Worm (Caenorhabditis elegans) whole organism, L2 larva: Measurements from ENCODE around the gene F39F10.3.

Experiments
- C34F6.9 ChIP-seq: fragments of 150-350 bp; optimal IDR thresholded peaks from 2 replicates; lab custom pipeline; 2014; ENCODE audit warnings: missing biosample characterization, missing genetic modification characterization
- R02D3.7 ChIP-seq: fragments of 150-350 bp; optimal IDR thresholded peaks from 2 replicates; lab custom pipeline; 2014; ENCODE audit warnings: missing biosample characterization, missing genetic modification characterization
- Y55F3AM.14 ChIP-seq: fragments of 200-800 bp; sonication (Bioruptor generic); optimal IDR thresholded peaks from 2 replicates; lab custom pipeline; 2018; ENCODE audit warnings: mild to moderate bottlenecking, missing genetic modification characterization, missing compliant biosample characterization
- aly-2 ChIP-seq: fragments of 150-350 bp; optimal IDR thresholded peaks from 2 replicates; lab custom pipeline; 2014; ENCODE audit warnings: missing biosample characterization, missing genetic modification characterization
- ama-1 ChIP-seq: fragments of 150-350 bp; optimal IDR thresholded peaks from 2 replicates; lab custom pipeline; 2018; ENCODE audit warnings: inconsistent platforms
- blmp-1 ChIP-seq: sonication (generic microtip); optimal IDR thresholded peaks from 2 replicates; lab custom pipeline; 2017; ENCODE audit warnings: missing genetic modification characterization, mild to moderate bottlenecking, missing compliant biosample characterization, antibody characterized with exemption, moderate library complexity; ENCODE audit not compliant: insufficient read depth
- ceh-16 ChIP-seq: fragments of 150-350 bp; optimal IDR thresholded peaks from 2 replicates; lab custom pipeline; 2014; ENCODE audit warnings: missing biosample characterization, missing genetic modification characterization
- ceh-82 ChIP-seq: fragments of 150-350 bp; optimal IDR thresholded peaks from 2 replicates; lab custom pipeline; 2014; ENCODE audit warnings: missing biosample characterization, missing genetic modification characterization
- crh-2 ChIP-seq: sonication (generic microtip); optimal IDR thresholded peaks from 2 replicates; lab custom pipeline; 2017; ENCODE audit warnings: missing biosample characterization, missing genetic modification characterization
- dmd-4 ChIP-seq: sonication (generic microtip); optimal IDR thresholded peaks from 2 replicates; lab custom pipeline; 2017; ENCODE audit warnings: missing biosample characterization, missing genetic modification characterization
- elt-1 ChIP-seq: fragments of 150-350 bp; optimal IDR thresholded peaks from 2 replicates; lab custom pipeline; 2014; ENCODE audit warnings: missing biosample characterization, missing genetic modification characterization
- fos-1 ChIP-seq: fragments of 150-350 bp; optimal IDR thresholded peaks from 2 replicates; lab custom pipeline; 2014; ENCODE audit warnings: missing biosample characterization, missing genetic modification characterization
- gmeb-1 ChIP-seq: fragments of 150-350 bp; optimal IDR thresholded peaks from 2 replicates; lab custom pipeline; 2014; ENCODE audit warnings: missing biosample characterization, missing genetic modification characterization
- lin-11 ChIP-seq: fragments of 150-350 bp; sonication (generic microtip); optimal IDR thresholded peaks from 2 replicates; lab custom pipeline; 2014; ENCODE audit warnings: missing biosample characterization, missing genetic modification characterization, inconsistent platforms, mixed read lengths
- lin-13 ChIP-seq: fragments of 150-350 bp; optimal IDR thresholded peaks from 2 replicates; lab custom pipeline; 2014; ENCODE audit warnings: missing biosample characterization, missing genetic modification reagents, missing genetic modification characterization
- lsy-2 ChIP-seq, 2 experiments: fragments of 150-350 bp in 1 of 2; sonication (generic microtip) in 1 of 2; optimal IDR thresholded peaks; 2 replicates each; lab custom pipeline; 2014 to 2017; ENCODE audit warnings: missing biosample characterization in 2 of 2, missing genetic modification characterization in 2 of 2
- mab-5 ChIP-seq: fragments of 150-350 bp; optimal IDR thresholded peaks from 2 replicates; lab custom pipeline; 2014; ENCODE audit warnings: missing biosample characterization, missing genetic modification characterization
- nhr-11 ChIP-seq: fragments of 150-350 bp; optimal IDR thresholded peaks from 2 replicates; lab custom pipeline; 2014; ENCODE audit warnings: missing biosample characterization, missing genetic modification characterization
- nhr-12 ChIP-seq: fragments of 150-350 bp; optimal IDR thresholded peaks from 2 replicates; lab custom pipeline; 2014; ENCODE audit warnings: missing biosample characterization, missing genetic modification characterization
- nhr-129 ChIP-seq: fragments of 150-350 bp; optimal IDR thresholded peaks from 2 replicates; lab custom pipeline; 2014; ENCODE audit warnings: missing biosample characterization, missing genetic modification characterization
- nhr-21 ChIP-seq: fragments of 150-350 bp; optimal IDR thresholded peaks from 2 replicates; lab custom pipeline; 2014; ENCODE audit warnings: missing biosample characterization, missing genetic modification characterization
- nhr-23 ChIP-seq: fragments of 150-350 bp; optimal IDR thresholded peaks from 2 replicates; lab custom pipeline; 2014; ENCODE audit warnings: missing biosample characterization, missing genetic modification reagents, missing genetic modification characterization
- nhr-237 ChIP-seq: fragments of 150-350 bp; optimal IDR thresholded peaks from 2 replicates; lab custom pipeline; 2014; ENCODE audit warnings: missing biosample characterization, missing genetic modification characterization
- nhr-6 ChIP-seq: fragments of 150-350 bp; optimal IDR thresholded peaks from 2 replicates; lab custom pipeline; 2014; ENCODE audit warnings: missing biosample characterization, missing genetic modification characterization
- nhr-77 ChIP-seq: fragments of 150-350 bp; optimal IDR thresholded peaks from 2 replicates; lab custom pipeline; 2014; ENCODE audit warnings: missing biosample characterization, missing genetic modification characterization
- peb-1 ChIP-seq: fragments of 150-350 bp; optimal IDR thresholded peaks from 2 replicates; lab custom pipeline; 2014; ENCODE audit warnings: missing biosample characterization, missing genetic modification characterization
- skn-1 ChIP-seq: sonication (generic microtip); optimal IDR thresholded peaks from 2 replicates; lab custom pipeline; 2017; ENCODE audit warnings: missing biosample characterization, missing genetic modification characterization
- sma-3 ChIP-seq: sonication (generic microtip); optimal IDR thresholded peaks from 2 replicates; lab custom pipeline; 2016; ENCODE audit warnings: missing genetic modification reagents, missing genetic modification characterization, missing compliant biosample characterization
- sma-9 ChIP-seq, 2 experiments: fragments of 150-350 bp in 1 of 2; sonication (generic microtip) in 1 of 2; optimal IDR thresholded peaks; 2 replicates each; lab custom pipeline; 2014 to 2016; ENCODE audit warnings: missing genetic modification characterization in 2 of 2, mild to moderate bottlenecking in 1 of 2, missing biosample characterization in 1 of 2, missing compliant biosample characterization in 1 of 2, missing genetic modification reagents in 1 of 2, moderate library complexity in 1 of 2
- snpc-4 ChIP-seq: fragments of 150-350 bp; optimal IDR thresholded peaks from 2 replicates; lab custom pipeline; 2014; ENCODE audit warnings: missing biosample characterization, missing genetic modification characterization
- unc-55 ChIP-seq: fragments of 150-350 bp; sonication (generic microtip); optimal IDR thresholded peaks from 3 replicates; lab custom pipeline; 2014; ENCODE audit warnings: missing biosample characterization, missing genetic modification reagents, missing genetic modification characterization
- unc-62 ChIP-seq: fragments of 150-350 bp; optimal IDR thresholded peaks from 2 replicates; lab custom pipeline; 2014; ENCODE audit warnings: missing biosample characterization, missing genetic modification reagents, missing genetic modification characterization
- ztf-1 ChIP-seq: fragments of 200-800 bp; sonication (Bioruptor generic); conservative IDR thresholded peaks from 2 replicates; pipeline ENCODE4 v1.3.6; 2022; ENCODE audit warnings: missing genetic modification characterization, missing compliant biosample characterization

Gene F39F10.3

DNA sequence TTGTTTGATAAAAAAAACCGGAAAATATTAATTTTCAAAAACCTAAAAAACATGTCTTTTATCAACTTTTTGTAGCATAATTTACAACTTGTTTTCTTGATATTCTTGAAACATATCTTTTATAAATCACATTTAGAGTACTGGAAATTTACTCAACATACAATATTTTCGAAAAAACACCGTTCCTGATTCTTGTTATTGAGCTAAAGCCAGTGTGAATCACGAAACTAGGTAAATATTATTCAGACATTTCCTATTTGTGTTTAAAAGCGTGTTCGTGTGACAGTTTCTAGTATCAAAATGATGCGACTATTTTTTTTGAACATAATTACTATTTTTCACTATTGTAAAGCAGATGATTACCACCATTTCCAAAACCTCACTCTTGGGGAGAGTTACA is 31.9 kb downstream of the F39F10.3 start, which contains the start of gene C30E1.4:
Gene C30E1.4 (plus strand): TSS at position 301 of the 400 bp plus-strand sequence.
- TF ChIP-seq unc-55 (no peak), nhr-129 (no peak), unc-62 (GFP tag; lab: Kevin White, UChicago) (no peak), mab-5 (tag; lab: Kevin White, UChicago) (no peak), ceh-16 (tag; lab: Kevin White, UChicago) (no peak), ztf-1 (GFP tag; lab: Robert Waterston, UW) (no peak), fos-1 (tag; lab: Kevin White, UChicago) (no peak), lin-11 (tag; lab: Kevin White, UChicago) (no peak), ceh-82 (tag; lab: Kevin White, UChicago) (no peak), elt-1 (tag; lab: Kevin White, UChicago) (no peak), Y55F3AM.14 (GFP tag; lab: Kevin White, UChicago) (no peak), R02D3.7 (tag; lab: Kevin White, UChicago) (no peak), snpc-4 (tag; lab: Kevin White, UChicago) (no peak), sma-9 (GFP tag; optimal IDR thresholded peaks at IDR 0.05; lab: Kevin White, UChicago) (no peak), sma-9 (tag; optimal IDR thresholded peaks at IDR 0.05; lab: Kevin White, UChicago) (no peak), nhr-6 (tag; lab: Kevin White, UChicago) (no peak), ama-1 (lab: Kevin White, UChicago) (no peak), blmp-1 (tag; lab: Kevin White, UChicago) (no peak), nhr-23 (tag; lab: Kevin White, UChicago) (no peak), nhr-11 (tag; lab: Kevin White, UChicago) (no peak)
- TF ChIP-seq, all 48 proteins: peak for 0

ce11 chrX:16925343-16925742 is 33.6 kb downstream of the F39F10.3 start:
- no peak for TF ChIP-seq mab-5 (tag; lab: Kevin White, UChicago)
- no peak for TF ChIP-seq nhr-129
- no peak for TF ChIP-seq lsy-2 (tag; optimal IDR thresholded peaks at IDR 0.05; lab: Kevin White, UChicago)
- peak; percentile 87 for TF ChIP-seq snpc-4 (tag; lab: Kevin White, UChicago)
- TF ChIP-seq elt-1 (tag; lab: Kevin White, UChicago), result no peak
- TF ChIP-seq, all 48 proteins: peak for 1

ce11 chrX:16928087-16928486 is 36.3 kb downstream of the F39F10.3 start:
- TF ChIP-seq Y55F3AM.14 (GFP tag; lab: Kevin White, UChicago) (peak; percentile 2), elt-1 (tag; lab: Kevin White, UChicago) (no peak), ceh-82 (tag; lab: Kevin White, UChicago) (no peak), gmeb-1 (tag; lab: Kevin White, UChicago) (no peak), nhr-12 (tag; lab: Kevin White, UChicago) (no peak), dmd-4 (tag; lab: Kevin White, UChicago) (no peak), lin-13 (GFP tag; lab: Kevin White, UChicago) (peak; percentile 55), nhr-77 (tag; lab: Kevin White, UChicago) (no peak), nhr-237 (tag; lab: Kevin White, UChicago) (no peak), peb-1 (tag; lab: Kevin White, UChicago) (no peak), snpc-4 (tag; lab: Kevin White, UChicago) (no peak), nhr-129 (peak; percentile 66), nhr-21 (tag; lab: Kevin White, UChicago) (peak; percentile 26), lin-11 (tag; lab: Kevin White, UChicago) (peak; percentile 4), sma-9 (GFP tag; optimal IDR thresholded peaks at IDR 0.05; lab: Kevin White, UChicago) (peak; percentile 25), sma-9 (tag; optimal IDR thresholded peaks at IDR 0.05; lab: Kevin White, UChicago) (no peak), fos-1 (tag; lab: Kevin White, UChicago) (no peak), C34F6.9 (tag; lab: Kevin White, UChicago) (peak; percentile 30), nhr-11 (tag; lab: Kevin White, UChicago) (no peak), crh-2 (tag; lab: Kevin White, UChicago) (peak; percentile 89), sma-3 (GFP tag; lab: Kevin White, UChicago) (peak; percentile 50), unc-55 (peak; percentile 44), skn-1 (tag; lab: Kevin White, UChicago) (no peak), aly-2 (tag; lab: Kevin White, UChicago) (no peak), blmp-1 (tag; lab: Kevin White, UChicago) (no peak)
